ENCODE assay signal across 1 fruit fly cellular context in genomic region chr3L:19516547-19516946, dm6.
A peak's percentile ranks its signal among the peaks of the same experiment; 100 is the strongest.
TF ChIP-seq lines count a peak whose summit lies in the region.

No protein-coding gene starts in this region.

TF ChIP-seq in whole organism, embryonic, 481 proteins besides CTCF, POLR2A, EP300 and RAD21 (continued from another document and continues in another):
- TF ChIP-seq CG2129 (GFP tag; IDR thresholded peaks at IDR 0.05; lab: Robert Waterston, UW; ENCODE audit: partially characterized antibody) (no peak), CG1832 (GFP tag; optimal IDR thresholded peaks at IDR 0.05; lab: Kevin White, UChicago) (no peak), nerfin-1 (tag; optimal IDR thresholded peaks at IDR 0.05; lab: Kevin White, UChicago) (no peak), HmgZ (tag; optimal IDR thresholded peaks at IDR 0.05; lab: Kevin White, UChicago) (peak; percentile 85), nom (GFP tag; optimal IDR thresholded peaks at IDR 0.05; lab: Kevin White, UChicago) (no peak), pzg (GFP tag; optimal IDR thresholded peaks at IDR 0.05; lab: Kevin White, UChicago) (peak; percentile 15), CG32772 (GFP tag; IDR thresholded peaks at IDR 0.05; lab: Robert Waterston, UW) (peak; percentile 93), Nf-YC (tag; optimal IDR thresholded peaks at IDR 0.05; lab: Kevin White, UChicago) (no peak), da (GFP tag; optimal IDR thresholded peaks at IDR 0.05; lab: Kevin White, UChicago) (peak; percentile 74), CG5180 (GFP tag; optimal IDR thresholded peaks at IDR 0.05; lab: Kevin White, UChicago) (peak; percentile 67), scrt (GFP tag; optimal IDR thresholded peaks at IDR 0.05; lab: Kevin White, UChicago) (peak; percentile 64), bab2 (GFP tag; optimal IDR thresholded peaks at IDR 0.05; lab: Kevin White, UChicago) (peak; percentile 88), tin (GFP tag; optimal IDR thresholded peaks at IDR 0.05; lab: Kevin White, UChicago) (peak; percentile 91), mld (GFP tag; IDR thresholded peaks at IDR 0.05; lab: Robert Waterston, UW; ENCODE audit: partially characterized antibody) (no peak), CG17568 (GFP tag; optimal IDR thresholded peaks at IDR 0.05; lab: Kevin White, UChicago) (no peak), exex (tag; optimal IDR thresholded peaks at IDR 0.05; lab: Kevin White, UChicago) (no peak), unpg (GFP tag; optimal IDR thresholded peaks at IDR 0.05; lab: Kevin White, UChicago) (peak; percentile 88), fd96Cb (tag; optimal IDR thresholded peaks at IDR 0.05; lab: Kevin White, UChicago) (peak; percentile 78), CG7963 (GFP tag; IDR thresholded peaks at IDR 0.05; lab: Robert Waterston, UW; ENCODE audit: partially characterized antibody) (no peak), CG12155 (GFP tag; optimal IDR thresholded peaks at IDR 0.05; lab: Kevin White, UChicago) (peak; percentile 70), Opbp (GFP tag; IDR thresholded peaks at IDR 0.05; lab: Robert Waterston, UW; ENCODE audit: partially characterized antibody) (peak; percentile 53; the same call in 1 of the 3 replicates), CG6791 (GFP tag; IDR thresholded peaks at IDR 0.05; lab: Robert Waterston, UW; ENCODE audit: partially characterized antibody) (peak; percentile 75), schlank (tag; optimal IDR thresholded peaks at IDR 0.05; lab: Kevin White, UChicago) (peak; percentile 81), CG3838 (GFP tag; optimal IDR thresholded peaks at IDR 0.05; lab: Kevin White, UChicago) (peak; percentile 60), fu2 (GFP tag; optimal IDR thresholded peaks at IDR 0.05; lab: Kevin White, UChicago) (peak; percentile 89), zf30C (GFP tag; optimal IDR thresholded peaks at IDR 0.05; lab: Kevin White, UChicago) (no peak), dpn (GFP tag; optimal IDR thresholded peaks at IDR 0.05; lab: Kevin White, UChicago) (peak; percentile 68 to 97), gsb (GFP tag; IDR thresholded peaks at IDR 0.05; lab: Robert Waterston, UW) (peak; percentile 81), CG12942 (GFP tag; optimal IDR thresholded peaks at IDR 0.05; lab: Kevin White, UChicago) (peak; percentile 73), CG6272 (GFP tag; IDR thresholded peaks at IDR 0.05; lab: Robert Waterston, UW) (peak; percentile 86), pho (GFP tag; optimal IDR thresholded peaks at IDR 0.05; lab: Kevin White, UChicago) (peak; percentile 75), fd102C (GFP tag; optimal IDR thresholded peaks at IDR 0.05; lab: Kevin White, UChicago) (peak; percentile 83), MESR4 (GFP tag; optimal IDR thresholded peaks at IDR 0.05; lab: Kevin White, UChicago) (no peak), CG10366 (GFP tag; IDR thresholded peaks at IDR 0.05; lab: Robert Waterston, UW) (peak; percentile 91), CG34224 (GFP tag; IDR thresholded peaks at IDR 0.05; lab: Robert Waterston, UW; ENCODE audit: partially characterized antibody) (no peak), Dad (GFP tag; optimal IDR thresholded peaks at IDR 0.05; lab: Kevin White, UChicago) (peak; percentile 92), nerfin-2 (GFP tag; IDR thresholded peaks at IDR 0.05; lab: Robert Waterston, UW; ENCODE audit: partially characterized antibody) (no peak), Mad (GFP tag; optimal IDR thresholded peaks at IDR 0.05; lab: Kevin White, UChicago) (peak; percentile 81), Hsf (GFP tag; optimal IDR thresholded peaks at IDR 0.05; lab: Kevin White, UChicago) (peak; percentile 92), en (GFP tag; optimal IDR thresholded peaks at IDR 0.05; lab: Kevin White, UChicago) (peak; percentile 90), Usf (GFP tag; optimal IDR thresholded peaks at IDR 0.05; lab: Kevin White, UChicago) (peak; percentile 70), CG18262 (tag; optimal IDR thresholded peaks at IDR 0.05; lab: Kevin White, UChicago) (peak; percentile 76), sens-2 (GFP tag; IDR thresholded peaks at IDR 0.05; lab: Robert Waterston, UW) (peak; percentile 87), bbx (GFP tag; IDR thresholded peaks at IDR 0.05; lab: Robert Waterston, UW; ENCODE audit: partially characterized antibody) (peak; percentile 53; the same call in 1 of the 2 replicates), ap (GFP tag; IDR thresholded peaks at IDR 0.05; lab: Robert Waterston, UW) (peak; percentile 79), tx (GFP tag; optimal IDR thresholded peaks at IDR 0.05; lab: Kevin White, UChicago) (peak; percentile 69), CG12769 (tag; optimal IDR thresholded peaks at IDR 0.05; lab: Kevin White, UChicago) (peak; percentile 68), zfh1 (GFP tag; IDR thresholded peaks at IDR 0.05; lab: Robert Waterston, UW) (peak; percentile 96), CG15696 (tag; optimal IDR thresholded peaks at IDR 0.05; lab: Kevin White, UChicago) (peak; percentile 75), D19A (tag; optimal IDR thresholded peaks at IDR 0.05; lab: Kevin White, UChicago) (peak; percentile 62), Mrtf (GFP tag; IDR thresholded peaks at IDR 0.05; lab: Robert Waterston, UW) (peak; percentile 92), CG16779 (GFP tag; IDR thresholded peaks at IDR 0.05; lab: Robert Waterston, UW) (peak; percentile 92), CG7839 (tag; optimal IDR thresholded peaks at IDR 0.05; lab: Kevin White, UChicago) (peak; percentile 88), CG7987 (GFP tag; optimal IDR thresholded peaks at IDR 0.05; lab: Kevin White, UChicago) (peak; percentile 97), Drgx (GFP tag; IDR thresholded peaks at IDR 0.05; lab: Robert Waterston, UW) (peak; percentile 33; the same call in 1 of the 2 replicates), Oaz (GFP tag; IDR thresholded peaks at IDR 0.05; lab: Robert Waterston, UW) (peak; percentile 89), pan (optimal IDR thresholded peaks at IDR 0.05; lab: Kevin White, UChicago) (no peak), pan (GFP tag; optimal IDR thresholded peaks at IDR 0.05 in 1 of 2, IDR thresholded peaks at IDR 0.05 in 1 of 2) (peak in 1 of 2 experiments; percentile 93), ase (GFP tag; IDR thresholded peaks at IDR 0.05; lab: Robert Waterston, UW) (peak; percentile 95), vfl (GFP tag; optimal IDR thresholded peaks at IDR 0.05; lab: Kevin White, UChicago) (peak; percentile 84), jigr1 (GFP tag; IDR thresholded peaks at IDR 0.05; lab: Robert Waterston, UW) (peak; percentile 31; the same call in 1 of the 3 replicates), Hr3 (GFP tag; optimal IDR thresholded peaks at IDR 0.05; lab: Kevin White, UChicago) (peak; percentile 89), CG33557 (GFP tag; optimal IDR thresholded peaks at IDR 0.05; lab: Kevin White, UChicago) (peak; percentile 59), tna (GFP tag; IDR thresholded peaks at IDR 0.05; lab: Robert Waterston, UW; ENCODE audit: partially characterized antibody) (no peak), CG12104 (GFP tag; optimal IDR thresholded peaks at IDR 0.05; lab: Kevin White, UChicago) (peak; percentile 86), kah (GFP tag; optimal IDR thresholded peaks at IDR 0.05; lab: Kevin White, UChicago) (no peak), CG6854 (GFP tag; optimal IDR thresholded peaks at IDR 0.05; lab: Kevin White, UChicago) (peak; percentile 61), br (optimal IDR thresholded peaks at IDR 0.05; lab: Kevin White, UChicago) (no peak), inv (GFP tag; IDR thresholded peaks at IDR 0.05; lab: Robert Waterston, UW; ENCODE audit: partially characterized antibody) (peak; percentile 16; the same call in 1 of the 2 replicates), CG13123 (GFP tag; optimal IDR thresholded peaks at IDR 0.05; lab: Kevin White, UChicago) (peak; percentile 63), CG1024 (GFP tag; IDR thresholded peaks at IDR 0.05; lab: Robert Waterston, UW) (peak; percentile 89), Nf-YA (GFP tag; IDR thresholded peaks at IDR 0.05; lab: Robert Waterston, UW) (peak; percentile 79), Stat92E (GFP tag; optimal IDR thresholded peaks at IDR 0.05; lab: Kevin White, UChicago) (no peak), CG13775 (GFP tag; optimal IDR thresholded peaks at IDR 0.05; lab: Kevin White, UChicago) (peak; percentile 84), abd-A (tag; optimal IDR thresholded peaks at IDR 0.05; lab: Kevin White, UChicago) (no peak), Dip2 (GFP tag; IDR thresholded peaks at IDR 0.05; lab: Robert Waterston, UW) (no peak), Fer2 (tag; optimal IDR thresholded peaks at IDR 0.05; lab: Kevin White, UChicago) (peak; percentile 91), Ptx1 (GFP tag; IDR thresholded peaks at IDR 0.05; lab: Robert Waterston, UW) (peak; percentile 95), kay (GFP tag; optimal IDR thresholded peaks at IDR 0.05; lab: Kevin White, UChicago) (peak; percentile 74), grau (tag; optimal IDR thresholded peaks at IDR 0.05; lab: Kevin White, UChicago) (peak; percentile 73), Lim3 (GFP tag; IDR thresholded peaks at IDR 0.05; lab: Robert Waterston, UW) (peak; percentile 40; the same call in 1 of the 2 replicates), Hr78 (GFP tag; optimal IDR thresholded peaks at IDR 0.05; lab: Kevin White, UChicago) (no peak), sqz (GFP tag; optimal IDR thresholded peaks at IDR 0.05; lab: Kevin White, UChicago) (no peak), CG10321 (GFP tag; IDR thresholded peaks at IDR 0.05; lab: Robert Waterston, UW) (peak; percentile 74), CG10274 (GFP tag; optimal IDR thresholded peaks at IDR 0.05; lab: Kevin White, UChicago) (peak; percentile 83), CG32767 (GFP tag; IDR thresholded peaks at IDR 0.05; lab: Robert Waterston, UW) (peak; percentile 65), lab (GFP tag; optimal IDR thresholded peaks at IDR 0.05; lab: Kevin White, UChicago) (peak; percentile 93), CG12219 (GFP tag; optimal IDR thresholded peaks at IDR 0.05; lab: Kevin White, UChicago) (peak; percentile 55), CG1792 (GFP tag; optimal IDR thresholded peaks at IDR 0.05; lab: Kevin White, UChicago) (peak; percentile 79), pum (GFP tag; optimal IDR thresholded peaks at IDR 0.05; lab: Kevin White, UChicago) (peak; percentile 94), CG1233 (GFP tag; optimal IDR thresholded peaks at IDR 0.05; lab: Kevin White, UChicago) (peak; percentile 92), D (optimal IDR thresholded peaks at IDR 0.05; lab: Kevin White, UChicago) (no peak), D (GFP tag; optimal IDR thresholded peaks at IDR 0.05; lab: Kevin White, UChicago) (peak; percentile 73), sc (optimal IDR thresholded peaks at IDR 0.05; lab: Kevin White, UChicago) (no peak), sc (GFP tag; optimal IDR thresholded peaks at IDR 0.05; lab: Kevin White, UChicago) (peak; percentile 46), stc (GFP tag; IDR thresholded peaks at IDR 0.05; lab: Robert Waterston, UW) (peak; percentile 86), CG3065 (GFP tag; optimal IDR thresholded peaks at IDR 0.05; lab: Kevin White, UChicago) (peak; percentile 70), Hr39 (optimal IDR thresholded peaks at IDR 0.05; lab: Kevin White, UChicago) (no peak), jing (GFP tag; optimal IDR thresholded peaks at IDR 0.05; lab: Kevin White, UChicago) (peak; percentile 77), her (GFP tag; optimal IDR thresholded peaks at IDR 0.05; lab: Kevin White, UChicago) (peak; percentile 84), H2.0 (GFP tag; IDR thresholded peaks at IDR 0.05; lab: Robert Waterston, UW) (peak; percentile 93), hth (optimal IDR thresholded peaks at IDR 0.05; lab: Kevin White, UChicago) (no peak), Sin3A (optimal IDR thresholded peaks at IDR 0.05; lab: Kevin White, UChicago) (no peak), CG11723 (GFP tag; optimal IDR thresholded peaks at IDR 0.05; lab: Kevin White, UChicago) (peak; percentile 63), Taf1 (GFP tag; IDR thresholded peaks at IDR 0.05; lab: Robert Waterston, UW) (peak; percentile 64; the same call in 1 of the 2 replicates), ham (GFP tag; IDR thresholded peaks at IDR 0.05; lab: Robert Waterston, UW) (peak; percentile 92), CG10654 (GFP tag; optimal IDR thresholded peaks at IDR 0.05; lab: Kevin White, UChicago) (peak; percentile 97), ssp (GFP tag; IDR thresholded peaks at IDR 0.05; lab: Robert Waterston, UW) (peak; percentile 89), Sox102F (GFP tag; optimal IDR thresholded peaks at IDR 0.05; lab: Kevin White, UChicago) (peak; percentile 72), slbo (GFP tag; IDR thresholded peaks at IDR 0.05; lab: Robert Waterston, UW) (peak; percentile 95), rib (GFP tag; IDR thresholded peaks at IDR 0.05; lab: Robert Waterston, UW) (no peak; the same call in 1 of the 2 replicates), CG16815 (GFP tag; optimal IDR thresholded peaks at IDR 0.05; lab: Kevin White, UChicago) (peak; percentile 73), NFAT (GFP tag; IDR thresholded peaks at IDR 0.05; lab: Robert Waterston, UW) (peak; percentile 97), tll (GFP tag; optimal IDR thresholded peaks at IDR 0.05; lab: Kevin White, UChicago) (peak in 1 of 2 experiments; percentile 28), dmrt99B (tag; optimal IDR thresholded peaks at IDR 0.05; lab: Kevin White, UChicago) (peak; percentile 60), CG9437 (GFP tag; optimal IDR thresholded peaks at IDR 0.05; lab: Kevin White, UChicago) (peak; percentile 45), Rfx (GFP tag; IDR thresholded peaks at IDR 0.05; lab: Robert Waterston, UW) (peak; percentile 98), Hr51 (GFP tag; optimal IDR thresholded peaks at IDR 0.05; lab: Kevin White, UChicago) (peak; percentile 69 to 77), CG11456 (GFP tag; IDR thresholded peaks at IDR 0.05; lab: Robert Waterston, UW) (peak; percentile 99), crc (GFP tag; optimal IDR thresholded peaks at IDR 0.05; lab: Kevin White, UChicago) (peak; percentile 91), grn (GFP tag; optimal IDR thresholded peaks at IDR 0.05; lab: Kevin White, UChicago) (no peak), dati (GFP tag; IDR thresholded peaks at IDR 0.05; lab: Robert Waterston, UW) (peak; percentile 89), CG12391 (tag; optimal IDR thresholded peaks at IDR 0.05; lab: Kevin White, UChicago) (peak; percentile 74), CG6813 (GFP tag; optimal IDR thresholded peaks at IDR 0.05; lab: Kevin White, UChicago) (peak; percentile 76), tio (GFP tag; optimal IDR thresholded peaks at IDR 0.05; lab: Kevin White, UChicago) (peak; percentile 65), lbe (GFP tag; optimal IDR thresholded peaks at IDR 0.05; lab: Kevin White, UChicago) (no peak), CG14050 (GFP tag; IDR thresholded peaks at IDR 0.05; lab: Robert Waterston, UW) (peak; percentile 73; the same call in 2 of the 3 replicates), sens (GFP tag; lab: Kevin White, UChicago) (peak; percentile 97), CG13296 (GFP tag; optimal IDR thresholded peaks at IDR 0.05; lab: Kevin White, UChicago) (peak; percentile 70), CG7786 (GFP tag; optimal IDR thresholded peaks at IDR 0.05; lab: Kevin White, UChicago) (peak; percentile 71), CG4854 (GFP tag; optimal IDR thresholded peaks at IDR 0.05; lab: Kevin White, UChicago) (peak; percentile 87)
